Worm (Caenorhabditis elegans) whole organism, young adult: ENCODE results near the gene hira-1.

Source experiments
- B0035.1 ChIP-seq: sonication (generic microtip); optimal IDR thresholded peaks from 2 replicates; lab custom pipeline; 2016; ENCODE audit warnings: missing genetic modification characterization, mild to moderate bottlenecking, missing compliant biosample characterization, missing genotype, missing genetic modification reagents
- F33H1.4 ChIP-seq: fragments of 200-800 bp; sonication (Bioruptor generic); IDR thresholded peaks from 2 replicates; pipeline ENCODE4 v1.3.6; 2022; ENCODE audit warnings: missing genetic modification reagents, missing genetic modification characterization, missing compliant biosample characterization
- F37B4.10 ChIP-seq: fragments of 200-800 bp; sonication (Bioruptor generic); IDR thresholded peaks from 2 replicates; pipeline ENCODE4 v1.3.6; 2022; ENCODE audit warnings: missing genetic modification characterization, missing compliant biosample characterization
- F39B2.1 ChIP-seq: fragments of 200-800 bp; sonication (Bioruptor generic); IDR thresholded peaks from 2 replicates; pipeline ENCODE4 v1.3.6; 2022; ENCODE audit warnings: missing genetic modification reagents, missing genetic modification characterization, missing compliant biosample characterization
- K11D2.4 ChIP-seq: fragments of 200-800 bp; sonication (Bioruptor generic); IDR thresholded peaks from 2 replicates; pipeline ENCODE4 v1.3.6; 2022; ENCODE audit warnings: missing genetic modification reagents, missing genetic modification characterization, missing compliant biosample characterization
- T07F8.4 ChIP-seq: sonication (generic microtip); optimal IDR thresholded peaks from 2 replicates; lab custom pipeline; 2016; ENCODE audit warnings: mild to moderate bottlenecking, missing genetic modification characterization, moderate library complexity, missing compliant biosample characterization
- Y53G8AR.9 ChIP-seq: fragments of 200-800 bp; sonication (Bioruptor generic); conservative IDR thresholded peaks from 2 replicates; pipeline ENCODE4 v1.3.6; 2022; ENCODE audit warnings: missing genetic modification reagents, missing genetic modification characterization, missing compliant biosample characterization
- Y67H2A.10 ChIP-seq: fragments of 200-800 bp; sonication (Bioruptor generic); conservative IDR thresholded peaks from 2 replicates; pipeline ENCODE4 v1.3.6; 2022; ENCODE audit warnings: missing genetic modification reagents, missing genetic modification characterization, missing compliant biosample characterization
- akir-1 ChIP-seq: fragments of 200-800 bp; sonication (Bioruptor generic); optimal IDR thresholded peaks from 2 replicates; lab custom pipeline; 2018; ENCODE audit warnings: mild to moderate bottlenecking, missing genetic modification characterization, moderate library complexity, missing compliant biosample characterization
- ama-1 ChIP-seq, 3 experiments: fragments of 150-350 bp in 1 of 3; sonication (generic microtip) in 2 of 3; optimal IDR thresholded peaks; 2 replicates each; lab custom pipeline; 2014 to 2018; ENCODE audit warnings: missing biosample characterization in 2 of 3, missing genetic modification characterization in 2 of 3, missing genetic modification reagents in 2 of 3
- aptf-2 ChIP-seq: fragments of 200-800 bp; sonication (Bioruptor generic); conservative IDR thresholded peaks from 2 replicates; pipeline ENCODE4 v1.3.6; 2022; ENCODE audit warnings: missing genetic modification reagents, missing genetic modification characterization, missing compliant biosample characterization
- aptf-3 ChIP-seq: fragments of 200-800 bp; sonication (Bioruptor generic); IDR thresholded peaks from 2 replicates; pipeline ENCODE4 v1.3.6; 2022; ENCODE audit warnings: missing genetic modification characterization, missing compliant biosample characterization
- bed-2 ChIP-seq: fragments of 200-800 bp; sonication (Bioruptor generic); IDR thresholded peaks from 2 replicates; pipeline ENCODE4 v1.3.6; 2022; ENCODE audit warnings: missing genetic modification reagents, missing genetic modification characterization, missing compliant biosample characterization
- ccch-3 ChIP-seq: fragments of 200-800 bp; sonication (Bioruptor generic); optimal IDR thresholded peaks from 2 replicates; lab custom pipeline; 2018; ENCODE audit warnings: mild to moderate bottlenecking, missing genetic modification characterization, missing compliant biosample characterization
- cebp-2 ChIP-seq: fragments of 200-800 bp; sonication (Bioruptor generic); IDR thresholded peaks from 2 replicates; pipeline ENCODE4 v1.3.6; 2022; ENCODE audit warnings: missing genetic modification characterization, missing compliant biosample characterization
- ceh-27 ChIP-seq: fragments of 200-800 bp; sonication (Bioruptor generic); optimal IDR thresholded peaks from 2 replicates; lab custom pipeline; 2018; ENCODE audit warnings: mild to moderate bottlenecking, missing genetic modification characterization, moderate library complexity, missing compliant biosample characterization
- ceh-58 ChIP-seq: fragments of 200-800 bp; sonication (Bioruptor generic); IDR thresholded peaks from 2 replicates; pipeline ENCODE4 v1.3.6; 2022; ENCODE audit warnings: missing genetic modification characterization, missing compliant biosample characterization
- ceh-79 ChIP-seq: sonication (generic microtip); optimal IDR thresholded peaks from 2 replicates; lab custom pipeline; 2017; ENCODE audit warnings: mild to moderate bottlenecking, missing genetic modification characterization, missing compliant biosample characterization
- chd-7 ChIP-seq: sonication (generic microtip); optimal IDR thresholded peaks from 2 replicates; lab custom pipeline; 2016; ENCODE audit warnings: mild to moderate bottlenecking, missing genetic modification characterization, moderate library complexity, missing compliant biosample characterization
- dpff-1 ChIP-seq: sonication (generic microtip); optimal IDR thresholded peaks from 2 replicates; lab custom pipeline; 2017; ENCODE audit warnings: mild to moderate bottlenecking, missing genetic modification characterization, missing compliant biosample characterization
- efl-1 ChIP-seq: fragments of 150-350 bp; optimal IDR thresholded peaks from 2 replicates; lab custom pipeline; 2014; ENCODE audit warnings: missing biosample characterization, missing genetic modification reagents, missing genetic modification characterization
- egl-18 ChIP-seq: fragments of 200-800 bp; sonication (Bioruptor generic); IDR thresholded peaks from 2 replicates; pipeline ENCODE4 v1.3.6; 2022; ENCODE audit warnings: missing genetic modification reagents, missing genetic modification characterization, missing compliant biosample characterization
- egrh-3 ChIP-seq: fragments of 200-800 bp; sonication (Bioruptor generic); IDR thresholded peaks from 2 replicates; pipeline ENCODE4 v1.3.6; 2022; ENCODE audit warnings: missing genetic modification reagents, missing genetic modification characterization, missing compliant biosample characterization
- him-1 ChIP-seq: sonication (generic microtip); optimal IDR thresholded peaks from 2 replicates; lab custom pipeline; 2016; ENCODE audit warnings: missing genotype, missing genetic modification reagents, missing genetic modification characterization, missing compliant biosample characterization
- hsf-1 ChIP-seq: fragments of 200-800 bp; sonication (Bioruptor generic); IDR thresholded peaks from 2 replicates; pipeline ENCODE4 v1.3.6; 2022; ENCODE audit warnings: missing genetic modification reagents, missing genetic modification characterization, missing compliant biosample characterization
- let-607 ChIP-seq, 2 experiments: fragments of 200-800 bp in 1 of 2; sonication (Bioruptor generic) in 1 of 2; sonication (generic microtip) in 1 of 2; optimal IDR thresholded peaks; 2 replicates each; lab custom pipeline; 2016 to 2018; ENCODE audit warnings: mild to moderate bottlenecking in 2 of 2, missing compliant biosample characterization in 2 of 2, missing genetic modification characterization in 2 of 2, moderate library complexity in 2 of 2, missing genotype in 1 of 2
- lin-35 ChIP-seq, 3 experiments: fragments of 150-350 bp in 2 of 3; sonication (generic microtip) in 1 of 3; optimal IDR thresholded peaks; 2 replicates each; lab custom pipeline; 2014 to 2018; ENCODE audit warnings: missing biosample characterization in 3 of 3, missing genetic modification characterization in 3 of 3, missing genetic modification reagents in 3 of 3
- lin-54 ChIP-seq: fragments of 200-800 bp; sonication (Bioruptor generic); optimal IDR thresholded peaks from 2 replicates; lab custom pipeline; 2018; ENCODE audit warnings: mild to moderate bottlenecking, missing genetic modification characterization, missing compliant biosample characterization
- lir-1 ChIP-seq: fragments of 200-800 bp; sonication (Bioruptor generic); conservative IDR thresholded peaks from 2 replicates; pipeline ENCODE4 v1.3.6; 2022; ENCODE audit warnings: missing genetic modification reagents, missing genetic modification characterization, missing compliant biosample characterization
- lsy-27 ChIP-seq: sonication (generic microtip); optimal IDR thresholded peaks from 2 replicates; lab custom pipeline; 2017; ENCODE audit warnings: missing genetic modification characterization, mild to moderate bottlenecking, missing compliant biosample characterization, antibody characterized with exemption, missing genotype, borderline replicate concordance; ENCODE audit not compliant: insufficient read depth
- madf-10 ChIP-seq: sonication (generic microtip); optimal IDR thresholded peaks from 2 replicates; lab custom pipeline; 2016; ENCODE audit warnings: mild to moderate bottlenecking, missing genetic modification characterization, missing compliant biosample characterization
- mcd-1 ChIP-seq: fragments of 200-800 bp; sonication (Bioruptor generic); IDR thresholded peaks from 2 replicates; pipeline ENCODE4 v1.3.6; 2022; ENCODE audit warnings: missing genetic modification reagents, missing genetic modification characterization, missing compliant biosample characterization
- mel-28 ChIP-seq: sonication (generic microtip); optimal IDR thresholded peaks from 2 replicates; lab custom pipeline; 2016; ENCODE audit warnings: borderline replicate concordance, mild to moderate bottlenecking, missing genetic modification characterization, missing compliant biosample characterization
- mxl-1 ChIP-seq: sonication (generic microtip); optimal IDR thresholded peaks from 2 replicates; lab custom pipeline; 2016; ENCODE audit warnings: missing genetic modification characterization, missing compliant biosample characterization
- nfya-1 ChIP-seq: sonication (generic microtip); optimal IDR thresholded peaks from 2 replicates; lab custom pipeline; 2017; ENCODE audit warnings: antibody characterized with exemption, missing compliant biosample characterization, missing genetic modification characterization, borderline replicate concordance; ENCODE audit not compliant: insufficient read depth
- nfyb-1 ChIP-seq: fragments of 200-800 bp; sonication (Bioruptor generic); IDR thresholded peaks from 2 replicates; pipeline ENCODE4 v1.3.6; 2022; ENCODE audit warnings: missing genetic modification reagents, missing genetic modification characterization, missing compliant biosample characterization
- nhr-120 ChIP-seq: fragments of 200-800 bp; sonication (Bioruptor generic); IDR thresholded peaks from 2 replicates; pipeline ENCODE4 v1.3.6; 2022; ENCODE audit warnings: missing genetic modification characterization, missing compliant biosample characterization
- nhr-27 ChIP-seq: fragments of 200-800 bp; sonication (Bioruptor generic); optimal IDR thresholded peaks from 2 replicates; lab custom pipeline; 2018; ENCODE audit warnings: mild to moderate bottlenecking, missing genetic modification characterization, moderate library complexity, missing compliant biosample characterization
- repo-1 ChIP-seq: sonication (generic microtip); optimal IDR thresholded peaks from 2 replicates; lab custom pipeline; 2017; ENCODE audit warnings: mild to moderate bottlenecking, missing genetic modification characterization, missing compliant biosample characterization
- sdz-38 ChIP-seq: sonication (generic microtip); optimal IDR thresholded peaks from 2 replicates; lab custom pipeline; 2016; ENCODE audit warnings: missing genotype, missing genetic modification characterization, missing compliant biosample characterization
- snpc-3.4 ChIP-seq: sonication (generic microtip); optimal IDR thresholded peaks from 2 replicates; lab custom pipeline; 2017; ENCODE audit warnings: missing genetic modification characterization, mild to moderate bottlenecking, missing compliant biosample characterization, antibody characterized with exemption, moderate library complexity, missing genotype, missing genetic modification reagents
- somi-1 ChIP-seq: fragments of 200-800 bp; sonication (Bioruptor generic); optimal IDR thresholded peaks from 2 replicates; lab custom pipeline; 2018; ENCODE audit warnings: mild to moderate bottlenecking, missing genetic modification characterization, missing compliant biosample characterization
- tbp1 ChIP-seq: fragments of 200-800 bp; sonication (Bioruptor generic); optimal IDR thresholded peaks from 2 replicates; lab custom pipeline; 2018; ENCODE audit warnings: mild to moderate bottlenecking, missing genetic modification characterization, missing compliant biosample characterization
- unc-62 ChIP-seq: fragments of 150-350 bp; optimal IDR thresholded peaks from 2 replicates; lab custom pipeline; 2014; ENCODE audit warnings: missing biosample characterization, missing genetic modification reagents, missing genetic modification characterization
- xnd-1 ChIP-seq: sonication (generic microtip); optimal IDR thresholded peaks from 2 replicates; lab custom pipeline; 2016; ENCODE audit warnings: missing genotype, missing genetic modification reagents, missing genetic modification characterization, missing compliant biosample characterization
- ztf-18 ChIP-seq: sonication (generic microtip); optimal IDR thresholded peaks from 2 replicates; lab custom pipeline; 2016; ENCODE audit warnings: missing genotype, mild to moderate bottlenecking, missing genetic modification characterization, missing compliant biosample characterization
- ztf-25 ChIP-seq: fragments of 200-800 bp; sonication (Bioruptor generic); IDR thresholded peaks from 2 replicates; pipeline ENCODE4 v1.3.6; 2022; ENCODE audit warnings: missing genetic modification reagents, missing genetic modification characterization, missing compliant biosample characterization
- ztf-6 ChIP-seq: fragments of 200-800 bp; sonication (Bioruptor generic); IDR thresholded peaks from 2 replicates; pipeline ENCODE4 v1.3.6; 2022; ENCODE audit warnings: missing genetic modification reagents, missing genetic modification characterization, missing compliant biosample characterization

The hira-1 gene

DNA sequence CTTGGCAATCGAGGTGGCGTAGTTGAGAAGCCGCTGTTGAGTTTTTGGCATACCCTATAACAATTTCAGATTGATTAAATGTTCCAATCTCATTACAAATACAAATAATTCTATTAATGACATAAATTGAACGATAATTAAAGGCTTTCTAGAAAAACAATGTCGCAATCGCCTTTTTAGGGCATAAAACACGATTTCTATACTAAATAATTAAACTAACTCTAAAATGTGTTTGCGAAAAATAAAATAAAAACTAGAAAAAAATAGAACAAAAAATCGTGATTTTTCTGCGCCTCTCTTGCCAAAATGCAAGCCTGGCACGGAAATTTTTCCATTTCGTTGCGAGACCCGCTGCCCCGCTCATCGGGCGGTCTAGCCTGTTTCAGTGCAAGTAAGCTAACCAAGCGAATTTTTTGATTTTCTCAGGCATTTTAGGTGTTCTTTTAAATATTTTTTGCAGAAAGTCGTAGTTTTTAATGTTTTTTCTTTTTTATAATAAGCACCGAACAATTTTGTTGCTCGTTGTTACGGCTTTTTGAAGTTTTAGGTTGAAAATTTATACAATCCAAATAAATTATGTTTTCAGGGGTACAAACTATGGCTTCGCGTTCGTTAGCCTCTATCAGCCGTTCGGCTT, 37.0 kb downstream of the hira-1 start, which contains the start of the genes C34E10.12, C34E10.10 and atp-2 (continued):
- peak; percentile 96 for TF ChIP-seq F33H1.4
- TF ChIP-seq let-607 (tag; optimal IDR thresholded peaks at IDR 0.05; lab: Kevin White, UChicago): no peak
- TF ChIP-seq mel-28 (tag; lab: Kevin White, UChicago): no peak
- peak; percentile 58 for TF ChIP-seq ceh-27 (GFP tag; lab: Kevin White, UChicago)
- no peak for TF ChIP-seq somi-1 (GFP tag; lab: Kevin White, UChicago)
- TF ChIP-seq aptf-2 (GFP tag; lab: Robert Waterston, UW): no peak
- TF ChIP-seq him-1: no peak
- no peak for TF ChIP-seq nhr-27 (tag; lab: Kevin White, UChicago)
- no peak for TF ChIP-seq F37B4.10
- no peak for TF ChIP-seq repo-1 (tag; lab: Kevin White, UChicago)
- TF ChIP-seq xnd-1 (tag; lab: Kevin White, UChicago): no peak
- TF ChIP-seq B0035.1 (tag; lab: Kevin White, UChicago): no peak
- peak; percentile 20; the same call in 1 of the 2 replicates for TF ChIP-seq K11D2.4 (GFP tag; lab: Robert Waterston, UW)
- TF ChIP-seq Y53G8AR.9 (GFP tag; lab: Robert Waterston, UW): 0 out of 2 replicates have a peak, but pooled peaks have one; percentile 34
- TF ChIP-seq mcd-1 (GFP tag; lab: Robert Waterston, UW): peak; percentile 73
- TF ChIP-seq ccch-3 (GFP tag; lab: Kevin White, UChicago): no peak
- no peak for TF ChIP-seq mxl-1 (tag; lab: Kevin White, UChicago)
- no peak for TF ChIP-seq egl-18 (GFP tag; lab: Robert Waterston, UW)
- TF ChIP-seq ceh-79 (tag; lab: Kevin White, UChicago): no peak
- TF ChIP-seq madf-10: peak; percentile 54
- no peak for TF ChIP-seq ztf-25 (GFP tag; lab: Robert Waterston, UW)
- peak; percentile 12 for TF ChIP-seq ztf-18 (tag; lab: Kevin White, UChicago)
- no peak for TF ChIP-seq T07F8.4
- peak; percentile 61 for TF ChIP-seq tbp1
- no peak for TF ChIP-seq ama-1 (optimal IDR thresholded peaks at IDR 0.05; lab: Kevin White, UChicago)
- no peak for TF ChIP-seq ama-1 (GFP tag; optimal IDR thresholded peaks at IDR 0.05; lab: Kevin White, UChicago)
- no peak for TF ChIP-seq nfya-1
- TF ChIP-seq aptf-3 (GFP tag; lab: Robert Waterston, UW): no peak
- TF ChIP-seq lir-1 (GFP tag; lab: Robert Waterston, UW): no peak
- TF ChIP-seq snpc-3.4 (tag; lab: Kevin White, UChicago): peak; percentile 62
- TF ChIP-seq nhr-120 (GFP tag; lab: Robert Waterston, UW): no peak
- TF ChIP-seq chd-7 (tag; lab: Kevin White, UChicago): no peak
- peak in 1 of 3 experiments; percentile 76 for TF ChIP-seq lin-35 (GFP tag; optimal IDR thresholded peaks at IDR 0.05; lab: Kevin White, UChicago)
- TF ChIP-seq ztf-6 (GFP tag; lab: Robert Waterston, UW): no peak
- TF ChIP-seq akir-1 (GFP tag; lab: Kevin White, UChicago): no peak
- TF ChIP-seq Y67H2A.10 (GFP tag; lab: Robert Waterston, UW): 0 out of 2 replicates have a peak, but pooled peaks have one; percentile 39
- TF ChIP-seq ceh-58 (GFP tag; lab: Robert Waterston, UW): no peak
- no peak for TF ChIP-seq cebp-2
- no peak for TF ChIP-seq F39B2.1
- TF ChIP-seq egrh-3 (GFP tag; lab: Robert Waterston, UW): peak; percentile 50
- no peak for TF ChIP-seq unc-62 (GFP tag; lab: Kevin White, UChicago)
- TF ChIP-seq efl-1 (GFP tag; lab: Kevin White, UChicago): no peak
- peak; percentile 73; the same call in 1 of the 2 replicates for TF ChIP-seq nfyb-1 (GFP tag; lab: Robert Waterston, UW)
- no peak for TF ChIP-seq sdz-38
- TF ChIP-seq lin-54: peak; percentile 71
- no peak for TF ChIP-seq hsf-1 (GFP tag; lab: Robert Waterston, UW)
- no peak for TF ChIP-seq lsy-27
- no peak for TF ChIP-seq bed-2 (GFP tag; lab: Robert Waterston, UW)
- TF ChIP-seq dpff-1 (tag; lab: Kevin White, UChicago): no peak
